Fruit fly (Drosophila melanogaster) Kc167 (cell line): ENCODE results near the gene Sf3b3.

Experiments
- Myc ChIP-seq: fragments of >200 bp; optimal IDR thresholded peaks from 2 replicates; lab custom pipeline; 2017; ENCODE audit warnings: missing external identifiers
- Sin3A ChIP-seq: fragments of >200 bp; optimal IDR thresholded peaks from 2 replicates; lab custom pipeline; 2018; ENCODE audit warnings: missing external identifiers
- h ChIP-seq: fragments of >200 bp; optimal IDR thresholded peaks from 3 replicates; lab custom pipeline; 2018; ENCODE audit warnings: missing external identifiers
- insv ChIP-seq: fragments of >200 bp; optimal IDR thresholded peaks from 3 replicates; lab custom pipeline; 2018; ENCODE audit warnings: missing external identifiers
- psq ChIP-seq: fragments of >200 bp; optimal IDR thresholded peaks from 2 replicates; lab custom pipeline; 2017; ENCODE audit warnings: missing external identifiers
- ttk ChIP-seq: sonication (Bioruptor generic); optimal IDR thresholded peaks from 2 replicates; lab custom pipeline; 2017; ENCODE audit warnings: missing external identifiers

The Sf3b3 gene

dm6 chr3L:781702-782314 is 51.4 kb downstream of the Sf3b3 start:
- TF ChIP-seq psq (lab: Kevin White, UChicago), result no peak
- no peak for TF ChIP-seq Myc (lab: Kevin White, UChicago)
- TF ChIP-seq insv (lab: Kevin White, UChicago), result no peak
- no peak for TF ChIP-seq ttk
- no peak for TF ChIP-seq h (lab: Kevin White, UChicago)
- no peak for TF ChIP-seq Sin3A (lab: Kevin White, UChicago)

dm6 chr3L:780867-781701 is 52.1 kb downstream of the Sf3b3 start:
- TF ChIP-seq ttk (no peak), h (lab: Kevin White, UChicago) (no peak), Myc (lab: Kevin White, UChicago) (no peak), Sin3A (lab: Kevin White, UChicago) (no peak), insv (lab: Kevin White, UChicago) (no peak), psq (lab: Kevin White, UChicago) (no peak)

dm6 chr3L:780489-780866 is 52.7 kb downstream of the Sf3b3 start:
- no peak for TF ChIP-seq Myc (lab: Kevin White, UChicago)
- no peak for TF ChIP-seq ttk

DNA sequence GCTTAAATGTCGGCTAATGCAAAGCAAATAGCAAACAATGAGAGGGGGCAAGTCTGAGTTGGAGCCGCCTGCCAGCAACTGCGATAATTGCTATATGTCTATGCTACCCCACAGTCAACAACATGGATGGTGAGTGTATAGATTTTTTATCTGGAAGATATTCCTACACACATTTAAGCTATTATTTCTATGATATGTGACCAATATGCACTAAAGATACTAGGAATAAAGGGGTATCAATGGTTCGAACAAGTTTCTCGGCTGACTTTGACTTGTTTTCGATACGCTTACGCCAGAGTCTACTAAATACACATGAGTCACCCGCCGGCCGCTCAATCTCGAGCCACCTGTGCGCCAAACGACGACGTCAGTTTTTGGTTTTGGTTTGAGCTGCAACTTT is 54.2 kb downstream of the Sf3b3 start:
- TF ChIP-seq psq (lab: Kevin White, UChicago) (no peak), Sin3A (lab: Kevin White, UChicago) (no peak), ttk (no peak), Myc (lab: Kevin White, UChicago) (no peak), insv (lab: Kevin White, UChicago) (no peak), h (lab: Kevin White, UChicago) (no peak)

- no peak for TF ChIP-seq psq (lab: Kevin White, UChicago)
These were observed 55.9 kb downstream of the Sf3b3 start for dm6 chr3L:777299-777699.
